Fruit fly (Drosophila melanogaster): ENCODE measurements around the gene ND-15.
A peak's percentile ranks its signal among the peaks of the same experiment; 100 is the strongest.

The ND-15 gene

dm6 chr2L:72752-73435 lies 41.6 kb upstream of the ND-15 start (continued):
- TF ChIP-seq scrt (GFP tag; optimal IDR thresholded peaks at IDR 0.05) (no peak), CG9437 (GFP tag; optimal IDR thresholded peaks at IDR 0.05) (no peak), Awh (GFP tag; IDR thresholded peaks at IDR 0.05) (no peak), tx (GFP tag; optimal IDR thresholded peaks at IDR 0.05) (peak; percentile 5), CG17912 (GFP tag; optimal IDR thresholded peaks at IDR 0.05) (peak; percentile 78), Mes4 (GFP tag; optimal IDR thresholded peaks at IDR 0.05) (peak; percentile 43), CG17186 (GFP tag; optimal IDR thresholded peaks at IDR 0.05) (no peak), CG14441 (GFP tag; IDR thresholded peaks at IDR 0.05) (peak; percentile 45; the same call in 1 of the 2 replicates), Aef1 (GFP tag; IDR thresholded peaks at IDR 0.05) (no peak), cwo (GFP tag; optimal IDR thresholded peaks at IDR 0.05) (no peak), CG2120 (GFP tag; optimal IDR thresholded peaks at IDR 0.05) (peak; percentile 44), CG10654 (GFP tag; optimal IDR thresholded peaks at IDR 0.05) (peak; percentile 25), Taf1 (GFP tag; IDR thresholded peaks at IDR 0.05) (no peak), CG2678 (tag; optimal IDR thresholded peaks at IDR 0.05) (no peak), dmrt99B (tag; optimal IDR thresholded peaks at IDR 0.05) (no peak), psq (GFP tag; optimal IDR thresholded peaks at IDR 0.05) (peak; percentile 96), nerfin-2 (GFP tag; IDR thresholded peaks at IDR 0.05; ENCODE audit: partially characterized antibody) (no peak), Lpt (GFP tag; optimal IDR thresholded peaks at IDR 0.05) (no peak), prd (optimal IDR thresholded peaks at IDR 0.05) (no peak), prd (GFP tag; IDR thresholded peaks at IDR 0.05) (no peak), CG1529 (GFP tag; optimal IDR thresholded peaks at IDR 0.05) (no peak), Tbp (GFP tag; optimal IDR thresholded peaks at IDR 0.05) (no peak), CG5953 (GFP tag; IDR thresholded peaks at IDR 0.05) (no peak), odd (GFP tag; optimal IDR thresholded peaks at IDR 0.05) (no peak), CG10366 (GFP tag; IDR thresholded peaks at IDR 0.05) (peak; percentile 94), al (GFP tag; IDR thresholded peaks at IDR 0.05) (no peak), shn (GFP tag; optimal IDR thresholded peaks at IDR 0.05) (no peak), Max (GFP tag; optimal IDR thresholded peaks at IDR 0.05) (no peak), CG4424 (GFP tag; optimal IDR thresholded peaks at IDR 0.05) (peak; percentile 16), Ssrp (tag; optimal IDR thresholded peaks at IDR 0.05) (no peak), Mad (GFP tag; optimal IDR thresholded peaks at IDR 0.05) (peak; percentile 18), Eip74EF (GFP tag; optimal IDR thresholded peaks at IDR 0.05) (no peak), CG2889 (GFP tag; IDR thresholded peaks at IDR 0.05) (no peak), CG7372 (GFP tag; IDR thresholded peaks at IDR 0.05) (peak; percentile 22; the same call in 1 of the 2 replicates), klu (GFP tag; IDR thresholded peaks at IDR 0.05) (no peak), Dip2 (GFP tag; IDR thresholded peaks at IDR 0.05) (no peak), CG8290 (GFP tag; optimal IDR thresholded peaks at IDR 0.05) (peak; percentile 91), CG8290 (tag; optimal IDR thresholded peaks at IDR 0.05) (peak in 1 of 2 experiments; percentile 79), dmrt11E (tag; optimal IDR thresholded peaks at IDR 0.05) (no peak), gt (GFP tag; IDR thresholded peaks at IDR 0.05) (no peak), tll (GFP tag; optimal IDR thresholded peaks at IDR 0.05) (no peak), stc (GFP tag; IDR thresholded peaks at IDR 0.05) (no peak), MTF-1 (GFP tag; optimal IDR thresholded peaks at IDR 0.05; ENCODE audit: borderline replicate concordance) (no peak), peb (GFP tag; IDR thresholded peaks at IDR 0.05) (0 out of 2 replicates have a peak, but pooled peaks have one; percentile 6), dan (GFP tag; IDR thresholded peaks at IDR 0.05) (no peak), Atf6 (GFP tag; IDR thresholded peaks at IDR 0.05) (no peak), HmgZ (tag; optimal IDR thresholded peaks at IDR 0.05) (peak; percentile 70), CG18476 (GFP tag; optimal IDR thresholded peaks at IDR 0.05) (no peak), CG6175 (GFP tag; IDR thresholded peaks at IDR 0.05) (no peak), CG1603 (tag; optimal IDR thresholded peaks at IDR 0.05) (peak; percentile 58), CG34224 (GFP tag; IDR thresholded peaks at IDR 0.05; ENCODE audit: partially characterized antibody) (peak; percentile 59; the same call in 1 of the 3 replicates)
